Fruit fly (Drosophila melanogaster) whole organism, embryonic: ENCODE results near the gene Argl.
A peak's percentile ranks its signal among the peaks of the same experiment; 100 is the strongest.

Experiments
- B-H2 ChIP-seq: fragments of 200-800 bp; sonication (Bioruptor generic); optimal IDR thresholded peaks from 2 replicates; lab custom pipeline; 2018; ENCODE audit warnings: missing biosample characterization, mild to moderate bottlenecking, missing genetic modification characterization
- Blimp-1 ChIP-seq: fragments of 200-800 bp; sonication (Bioruptor generic); optimal IDR thresholded peaks from 3 replicates; lab custom pipeline; 2018; ENCODE audit warnings: missing biosample characterization, missing genetic modification characterization, mild to moderate bottlenecking, moderate library complexity, missing genetic modification reagents
- CG11504 ChIP-seq: fragments of 200-800 bp; sonication (Bioruptor generic); optimal IDR thresholded peaks from 3 replicates; lab custom pipeline; 2019; ENCODE audit warnings: missing biosample characterization, mild to moderate bottlenecking, missing genetic modification characterization, moderate library complexity
- CG12391 ChIP-seq: fragments of 200-800 bp; sonication (Bioruptor generic); optimal IDR thresholded peaks from 3 replicates; lab custom pipeline; 2018; ENCODE audit warnings: missing biosample characterization, mild to moderate bottlenecking, missing genetic modification characterization, moderate library complexity
- CG13424 ChIP-seq: fragments of 200-800 bp; sonication (Bioruptor generic); optimal IDR thresholded peaks from 2 replicates; lab custom pipeline; 2019; ENCODE audit warnings: missing biosample characterization, mild to moderate bottlenecking, missing genetic modification characterization, moderate library complexity
- CG16815 ChIP-seq: fragments of 200-800 bp; sonication (Bioruptor generic); optimal IDR thresholded peaks from 3 replicates; lab custom pipeline; 2017; ENCODE audit warnings: missing biosample characterization, mild to moderate bottlenecking, missing genetic modification characterization
- CG18599 ChIP-seq: fragments of 200-800 bp; sonication (Bioruptor generic); optimal IDR thresholded peaks from 3 replicates; lab custom pipeline; 2017; ENCODE audit warnings: missing biosample characterization, missing genetic modification characterization, mild to moderate bottlenecking, moderate library complexity, missing genetic modification reagents
- CG18619 ChIP-seq: fragments of 200-800 bp; sonication (Bioruptor generic); optimal IDR thresholded peaks from 3 replicates; lab custom pipeline; 2017; ENCODE audit warnings: missing biosample characterization, mild to moderate bottlenecking, missing genetic modification characterization
- CG2120 ChIP-seq: fragments of 200-800 bp; sonication (Bioruptor generic); optimal IDR thresholded peaks from 3 replicates; lab custom pipeline; 2016; ENCODE audit warnings: missing biosample characterization, missing genetic modification characterization
- CG32772 ChIP-seq: fragments of 200-800 bp; sonication (Bioruptor generic); IDR thresholded peaks from 2 replicates; pipeline ENCODE4 v1.3.6; 2022; ENCODE audit warnings: missing biosample characterization, missing genetic modification characterization
- CG3995 ChIP-seq: fragments of 200-800 bp; sonication (Bioruptor generic); optimal IDR thresholded peaks from 3 replicates; lab custom pipeline; 2016; ENCODE audit warnings: missing biosample characterization, missing genetic modification characterization
- CG5180 ChIP-seq: fragments of 200-800 bp; sonication (Bioruptor generic); optimal IDR thresholded peaks from 3 replicates; lab custom pipeline; 2017; ENCODE audit warnings: missing biosample characterization, missing genetic modification characterization, mild to moderate bottlenecking, moderate library complexity, missing genetic modification reagents
- CG6689 ChIP-seq: fragments of 200-800 bp; sonication (Bioruptor generic); IDR thresholded peaks from 2 replicates; pipeline ENCODE4 v1.3.6; 2022; ENCODE audit warnings: missing biosample characterization, missing genetic modification characterization
- CG8290 ChIP-seq, 3 experiments: fragments of 200-800 bp; sonication (Bioruptor generic); optimal IDR thresholded peaks; 2 replicates each; lab custom pipeline; 2016 to 2019; ENCODE audit warnings: missing biosample characterization in 3 of 3, missing genetic modification characterization in 3 of 3, mild to moderate bottlenecking in 2 of 3, moderate library complexity in 1 of 3
- CG9609 ChIP-seq: fragments of 200-800 bp; sonication (Bioruptor generic); optimal IDR thresholded peaks from 3 replicates; lab custom pipeline; 2016; ENCODE audit warnings: missing biosample characterization, missing genetic modification characterization
- CG9727 ChIP-seq: fragments of 200-800 bp; sonication (Bioruptor generic); optimal IDR thresholded peaks from 3 replicates; lab custom pipeline; 2017; ENCODE audit warnings: missing biosample characterization, mild to moderate bottlenecking, missing genetic modification characterization
- CG9797 ChIP-seq: fragments of 200-800 bp; sonication (Bioruptor generic); optimal IDR thresholded peaks from 3 replicates; lab custom pipeline; 2018; ENCODE audit warnings: missing biosample characterization, mild to moderate bottlenecking, missing genetic modification characterization
- D19A ChIP-seq: fragments of 200-800 bp; optimal IDR thresholded peaks from 3 replicates; lab custom pipeline; 2019; ENCODE audit warnings: missing biosample characterization, mild to moderate bottlenecking, missing genetic modification characterization, moderate library complexity
- Dad ChIP-seq: fragments of 200-800 bp; sonication (Bioruptor generic); optimal IDR thresholded peaks from 3 replicates; lab custom pipeline; 2016; ENCODE audit warnings: missing biosample characterization, missing genetic modification characterization
- Dip3 ChIP-seq: fragments of 200-800 bp; sonication (Bioruptor generic); optimal IDR thresholded peaks from 3 replicates; lab custom pipeline; 2016; ENCODE audit warnings: missing biosample characterization, missing genetic modification characterization
- Dll ChIP-seq: fragments of 200-800 bp; sonication (Bioruptor generic); IDR thresholded peaks from 4 replicates; pipeline ENCODE4 v1.3.6; 2022; ENCODE audit warnings: missing biosample characterization, missing genetic modification characterization; ENCODE audit not compliant: partially characterized antibody
- Dp ChIP-seq: fragments of 200-800 bp; sonication (Bioruptor generic); optimal IDR thresholded peaks from 2 replicates; lab custom pipeline; 2018; ENCODE audit warnings: missing biosample characterization, mild to moderate bottlenecking, missing genetic modification characterization, moderate library complexity
- H2.0 ChIP-seq: fragments of 200-800 bp; sonication (Bioruptor generic); IDR thresholded peaks from 2 replicates; pipeline ENCODE4 v1.3.6; 2022; ENCODE audit warnings: missing biosample characterization, missing genetic modification characterization
- Max ChIP-seq: fragments of 200-800 bp; sonication (Bioruptor generic); optimal IDR thresholded peaks from 2 replicates; lab custom pipeline; 2016; ENCODE audit warnings: missing biosample characterization, mild to moderate bottlenecking, missing genetic modification characterization
- Mrtf ChIP-seq: fragments of 200-800 bp; sonication (Bioruptor generic); IDR thresholded peaks from 3 replicates; pipeline ENCODE4 v1.3.6; 2022; ENCODE audit warnings: missing biosample characterization, missing genetic modification characterization
- Nf-YA ChIP-seq: fragments of 200-800 bp; sonication (Bioruptor generic); IDR thresholded peaks from 2 replicates; pipeline ENCODE4 v1.3.6; 2022; ENCODE audit warnings: missing biosample characterization, missing genetic modification characterization
- Oli ChIP-seq: fragments of 200-800 bp; sonication (Bioruptor generic); optimal IDR thresholded peaks from 2 replicates; lab custom pipeline; 2018; ENCODE audit warnings: missing biosample characterization, mild to moderate bottlenecking, missing genetic modification characterization, moderate library complexity
- Sry-β ChIP-seq: fragments of 200-800 bp; sonication (Bioruptor generic); optimal IDR thresholded peaks from 2 replicates; lab custom pipeline; 2018; ENCODE audit warnings: missing biosample characterization, mild to moderate bottlenecking, missing genetic modification characterization, moderate library complexity
- Ssrp ChIP-seq: fragments of 200-800 bp; sonication (Bioruptor generic); optimal IDR thresholded peaks from 2 replicates; lab custom pipeline; 2018; ENCODE audit warnings: missing biosample characterization, mild to moderate bottlenecking, missing genetic modification characterization, moderate library complexity
- Xbp1 ChIP-seq: fragments of 200-800 bp; sonication (Bioruptor generic); optimal IDR thresholded peaks from 3 replicates; lab custom pipeline; 2016; ENCODE audit warnings: missing biosample characterization, mild to moderate bottlenecking, missing genetic modification characterization
- Xrp1 ChIP-seq: fragments of 200-800 bp; sonication (Bioruptor generic); IDR thresholded peaks from 2 replicates; pipeline ENCODE4 v1.3.6; 2022; ENCODE audit warnings: missing biosample characterization, missing genetic modification characterization
- ato ChIP-seq: fragments of 200-800 bp; sonication (Bioruptor generic); IDR thresholded peaks from 2 replicates; pipeline ENCODE4 v1.3.6; 2022; ENCODE audit warnings: missing biosample characterization, missing genetic modification characterization; ENCODE audit not compliant: partially characterized antibody
- chinmo ChIP-seq: fragments of 200-800 bp; sonication (Bioruptor generic); IDR thresholded peaks from 4 replicates; pipeline ENCODE4 v1.3.6; 2022; ENCODE audit warnings: missing biosample characterization, missing genetic modification characterization; ENCODE audit not compliant: partially characterized antibody
- chn ChIP-seq: fragments of 200-800 bp; sonication (Bioruptor generic); optimal IDR thresholded peaks from 2 replicates; lab custom pipeline; 2016; ENCODE audit warnings: missing biosample characterization, missing genetic modification characterization
- disco-r ChIP-seq: fragments of 200-800 bp; sonication (Bioruptor generic); optimal IDR thresholded peaks from 2 replicates; lab custom pipeline; 2016; ENCODE audit warnings: missing biosample characterization, missing genetic modification characterization
- exex ChIP-seq: fragments of 200-800 bp; sonication (Bioruptor generic); optimal IDR thresholded peaks from 4 replicates; lab custom pipeline; 2018; ENCODE audit warnings: missing biosample characterization, mild to moderate bottlenecking, missing genetic modification characterization, moderate library complexity
- fd96Cb ChIP-seq: fragments of 200-800 bp; sonication (Bioruptor generic); optimal IDR thresholded peaks from 2 replicates; lab custom pipeline; 2018; ENCODE audit warnings: missing biosample characterization, mild to moderate bottlenecking, missing genetic modification characterization, moderate library complexity
- fru ChIP-seq: fragments of >200 bp; optimal IDR thresholded peaks from 2 replicates; lab custom pipeline; 2017
- ham ChIP-seq: fragments of 200-800 bp; sonication (Bioruptor generic); IDR thresholded peaks from 2 replicates; pipeline ENCODE4 v1.3.6; 2022; ENCODE audit warnings: missing biosample characterization, missing genetic modification characterization
- her ChIP-seq: fragments of 200-800 bp; sonication (Bioruptor generic); optimal IDR thresholded peaks from 2 replicates; lab custom pipeline; 2016; ENCODE audit warnings: missing biosample characterization, missing genetic modification characterization
- inv ChIP-seq: fragments of 200-800 bp; sonication (Bioruptor generic); IDR thresholded peaks from 2 replicates; pipeline ENCODE4 v1.3.6; 2022; ENCODE audit warnings: missing biosample characterization, missing genetic modification characterization; ENCODE audit not compliant: partially characterized antibody
- kah ChIP-seq: fragments of 200-800 bp; sonication (Bioruptor generic); optimal IDR thresholded peaks from 2 replicates; lab custom pipeline; 2018; ENCODE audit warnings: missing biosample characterization, mild to moderate bottlenecking, missing genetic modification characterization
- kni ChIP-seq: fragments of 200-800 bp; sonication (Bioruptor generic); optimal IDR thresholded peaks from 3 replicates; lab custom pipeline; 2017; ENCODE audit warnings: mild to moderate bottlenecking, missing biosample characterization, missing genetic modification reagents, missing genetic modification characterization
- otp ChIP-seq: fragments of 200-800 bp; sonication (Bioruptor generic); IDR thresholded peaks from 3 replicates; pipeline ENCODE4, ENCODE4 v1.3.6; 2022; ENCODE audit warnings: missing biosample characterization, missing genetic modification characterization
- pum ChIP-seq: fragments of 200-800 bp; sonication (Bioruptor generic); optimal IDR thresholded peaks from 2 replicates; lab custom pipeline; 2016; ENCODE audit warnings: missing biosample characterization, missing genetic modification characterization
- repo ChIP-seq: fragments of 200-800 bp; sonication (Bioruptor generic); optimal IDR thresholded peaks from 2 replicates; lab custom pipeline; 2016; ENCODE audit warnings: missing biosample characterization, missing genetic modification characterization
- shn ChIP-seq: fragments of 200-800 bp; sonication (Bioruptor generic); optimal IDR thresholded peaks from 3 replicates; lab custom pipeline; 2016; ENCODE audit warnings: missing biosample characterization, missing genetic modification characterization
- slp2 ChIP-seq: fragments of 200-800 bp; sonication (Bioruptor generic); optimal IDR thresholded peaks from 2 replicates; lab custom pipeline; 2016; ENCODE audit warnings: missing biosample characterization, missing genetic modification characterization
- sna ChIP-seq: fragments of 200-800 bp; sonication (Bioruptor generic); IDR thresholded peaks from 2 replicates; pipeline ENCODE4 v1.3.6; 2022; ENCODE audit warnings: missing biosample characterization, missing genetic modification characterization; ENCODE audit not compliant: partially characterized antibody
- sr ChIP-seq: fragments of 200-800 bp; sonication (Bioruptor generic); IDR thresholded peaks from 3 replicates; pipeline ENCODE4 v1.3.6; 2022; ENCODE audit warnings: missing biosample characterization, missing genetic modification characterization
- tin ChIP-seq: fragments of 200-800 bp; sonication (Bioruptor generic); optimal IDR thresholded peaks from 3 replicates; lab custom pipeline; 2016; ENCODE audit warnings: missing biosample characterization, missing genetic modification characterization

Argl gene

DNA sequence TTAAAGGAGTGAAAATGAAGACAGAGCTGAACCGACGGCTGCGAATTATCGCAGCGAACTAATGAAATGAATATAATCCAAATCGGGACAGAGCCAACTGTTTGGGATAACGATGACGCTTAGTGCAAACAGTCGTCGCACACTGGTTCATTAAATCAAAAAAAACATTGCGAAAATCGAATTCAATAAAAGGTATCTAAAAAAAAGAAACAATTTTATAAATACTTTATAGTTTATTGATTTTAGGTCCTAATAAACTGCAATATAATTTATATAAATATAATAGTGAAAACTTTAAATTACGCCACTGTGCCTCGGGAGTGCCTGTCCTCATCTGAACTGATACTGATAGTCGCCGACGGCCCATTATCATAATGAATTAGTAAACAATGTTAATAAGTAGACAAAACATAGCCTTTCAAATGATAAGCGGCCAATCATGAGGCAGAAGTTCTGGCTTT lies 17.1 kb upstream of the Argl start, which contains the start of gene CG31886 (continued):
- no peak for TF ChIP-seq CG3995 (GFP tag; lab: Kevin White, UChicago)
- no peak for TF ChIP-seq sna (GFP tag; lab: Robert Waterston, UW)
- no peak for TF ChIP-seq CG32772
- TF ChIP-seq Dll (GFP tag; lab: Robert Waterston, UW), result no peak
- TF ChIP-seq pum, result no peak
- peak; percentile 21 for TF ChIP-seq CG12391 (tag; lab: Kevin White, UChicago)
- TF ChIP-seq CG6689, result no peak
- peak; percentile 22 for TF ChIP-seq Ssrp
- no peak for TF ChIP-seq CG9609 (GFP tag; lab: Kevin White, UChicago)
- TF ChIP-seq Dad (GFP tag; lab: Kevin White, UChicago), result no peak
- TF ChIP-seq D19A (tag; lab: Kevin White, UChicago), result no peak
- TF ChIP-seq CG16815 (GFP tag; lab: Kevin White, UChicago), result no peak
- no peak for TF ChIP-seq Xbp1 (GFP tag; lab: Kevin White, UChicago)
- no peak for TF ChIP-seq kni (GFP tag; lab: Kevin White, UChicago)
- no peak for TF ChIP-seq ato
- peak; percentile 62 for TF ChIP-seq CG18599
- TF ChIP-seq CG18619, result no peak
- TF ChIP-seq her, result no peak
- TF ChIP-seq shn (GFP tag; lab: Kevin White, UChicago), result no peak
- no peak for TF ChIP-seq Sry-β
- no peak for TF ChIP-seq ham (GFP tag; lab: Robert Waterston, UW)
- no peak for TF ChIP-seq fru (lab: Kevin White, UChicago)
- TF ChIP-seq slp2 (GFP tag; lab: Kevin White, UChicago), result no peak
- no peak for TF ChIP-seq Mrtf
- no peak for TF ChIP-seq kah (GFP tag; lab: Kevin White, UChicago)
- no peak for TF ChIP-seq CG8290 (GFP tag; optimal IDR thresholded peaks at IDR 0.05; lab: Kevin White, UChicago)
- no peak for TF ChIP-seq CG8290 (tag; optimal IDR thresholded peaks at IDR 0.05; lab: Kevin White, UChicago)
- TF ChIP-seq tin (GFP tag; lab: Kevin White, UChicago), result peak; percentile 4
- no peak for TF ChIP-seq CG13424 (tag; lab: Kevin White, UChicago)
- TF ChIP-seq CG5180 (GFP tag; lab: Kevin White, UChicago), result no peak
- no peak for TF ChIP-seq Dp (GFP tag; lab: Kevin White, UChicago)
- TF ChIP-seq CG9797 (GFP tag; lab: Kevin White, UChicago), result no peak
- peak; percentile 34 for TF ChIP-seq exex (tag; lab: Kevin White, UChicago)
- no peak for TF ChIP-seq repo (GFP tag; lab: Kevin White, UChicago)
- TF ChIP-seq fd96Cb, result no peak
- no peak for TF ChIP-seq chn (GFP tag; lab: Kevin White, UChicago)
- peak; percentile 7 for TF ChIP-seq Oli (tag; lab: Kevin White, UChicago)
- no peak for TF ChIP-seq CG11504 (tag; lab: Kevin White, UChicago)
- TF ChIP-seq CG2120 (GFP tag; lab: Kevin White, UChicago), result peak; percentile 38
- no peak for TF ChIP-seq Nf-YA
- TF ChIP-seq Dip3 (GFP tag; lab: Kevin White, UChicago), result no peak
- no peak for TF ChIP-seq disco-r
- no peak for TF ChIP-seq H2.0 (GFP tag; lab: Robert Waterston, UW)
- peak; percentile 55; the same call in 1 of the 2 replicates for TF ChIP-seq Xrp1 (GFP tag; lab: Robert Waterston, UW)
- no peak for TF ChIP-seq B-H2 (GFP tag; lab: Kevin White, UChicago)
- peak; percentile 30 for TF ChIP-seq CG9727 (GFP tag; lab: Kevin White, UChicago)
- peak; percentile 29 for TF ChIP-seq Blimp-1
- TF ChIP-seq chinmo (GFP tag; lab: Robert Waterston, UW), result no peak
- TF ChIP-seq sr, result no peak
- TF ChIP-seq otp (GFP tag; lab: Robert Waterston, UW), result no peak
- no peak for TF ChIP-seq Max
- no peak for TF ChIP-seq inv
